Worm (Caenorhabditis elegans): ENCODE data around the gene Y44F5A.1.

- TF ChIP-seq ama-1 (optimal IDR thresholded peaks at IDR 0.05) (no peak), nhr-11 (tag; optimal IDR thresholded peaks at IDR 0.05) (no peak)
These were observed 12.7 kb downstream of the Y44F5A.1 start for ce11 chrIII:4234642-4235295.

Measured in whole organism, L2 larva.